Worm (Caenorhabditis elegans): ENCODE measurements around the gene R07B1.7.

DNA sequence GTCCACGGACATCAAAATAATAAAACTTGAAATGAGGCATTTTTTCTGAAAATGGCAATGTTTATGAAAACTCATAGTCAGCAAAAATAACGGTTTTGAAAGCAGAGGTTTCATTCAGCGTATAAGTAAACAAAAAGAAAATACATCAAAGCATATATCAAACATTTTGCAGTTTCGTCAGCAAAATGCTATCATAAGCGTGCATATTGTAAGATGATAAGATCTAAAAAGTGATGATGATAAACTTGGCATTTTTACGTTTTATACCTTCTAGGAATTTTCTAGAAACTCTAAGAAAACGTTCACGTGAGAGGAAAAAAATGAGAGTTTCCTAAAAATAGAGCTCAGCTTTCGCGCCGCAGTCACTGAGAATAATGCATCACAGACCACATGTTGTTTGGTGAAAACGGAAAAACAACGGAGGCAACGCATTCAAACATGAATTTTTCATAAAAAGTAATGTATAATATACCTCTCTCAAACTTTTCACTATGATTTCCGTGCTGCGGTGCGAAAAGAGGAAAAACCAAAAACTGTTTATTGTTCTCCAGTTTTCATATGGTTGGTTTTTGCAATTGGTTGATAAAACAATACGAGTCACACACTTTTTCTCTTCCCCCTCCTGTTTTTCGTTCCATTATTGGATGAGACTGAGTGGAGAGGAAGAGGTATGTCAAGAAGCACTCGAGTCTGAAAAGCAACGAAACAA, 5.8 kb upstream of the R07B1.7 start, which contains the start of the genes gst-36 and R07B1.5:
- no peak for TF ChIP-seq ceh-39 (tag; optimal IDR thresholded peaks at IDR 0.05)
- TF ChIP-seq nhr-12 (tag; optimal IDR thresholded peaks at IDR 0.05), result no peak
- no peak for TF ChIP-seq lin-13 (tag; optimal IDR thresholded peaks at IDR 0.05)

All from whole organism, mixed stage, embryonic.